Worm (Caenorhabditis elegans) whole organism, L2 larva: ENCODE measurements around the gene srg-4.

ENCODE experiments used
- ZK546.5 ChIP-seq: sonication (generic microtip); optimal IDR thresholded peaks from 2 replicates; lab custom pipeline; 2017; ENCODE audit warnings: missing biosample characterization, missing genetic modification characterization
- ceh-82 ChIP-seq: fragments of 150-350 bp; optimal IDR thresholded peaks from 2 replicates; lab custom pipeline; 2014; ENCODE audit warnings: missing biosample characterization, missing genetic modification characterization
- elt-3 ChIP-seq: sonication (generic microtip); optimal IDR thresholded peaks from 2 replicates; lab custom pipeline; 2017; ENCODE audit warnings: missing biosample characterization, missing genetic modification characterization
- nhr-12 ChIP-seq: fragments of 150-350 bp; optimal IDR thresholded peaks from 2 replicates; lab custom pipeline; 2014; ENCODE audit warnings: missing biosample characterization, missing genetic modification characterization
- nhr-21 ChIP-seq: fragments of 150-350 bp; optimal IDR thresholded peaks from 2 replicates; lab custom pipeline; 2014; ENCODE audit warnings: missing biosample characterization, missing genetic modification characterization
- nhr-23 ChIP-seq: fragments of 150-350 bp; optimal IDR thresholded peaks from 2 replicates; lab custom pipeline; 2014; ENCODE audit warnings: missing biosample characterization, missing genetic modification reagents, missing genetic modification characterization
- nhr-237 ChIP-seq: fragments of 150-350 bp; optimal IDR thresholded peaks from 2 replicates; lab custom pipeline; 2014; ENCODE audit warnings: missing biosample characterization, missing genetic modification characterization
- skn-1 ChIP-seq: sonication (generic microtip); optimal IDR thresholded peaks from 2 replicates; lab custom pipeline; 2017; ENCODE audit warnings: missing biosample characterization, missing genetic modification characterization
- unc-39 ChIP-seq: fragments of 150-350 bp; optimal IDR thresholded peaks from 2 replicates; lab custom pipeline; 2014; ENCODE audit warnings: missing biosample characterization, missing genetic modification characterization
- unc-62 ChIP-seq: fragments of 150-350 bp; optimal IDR thresholded peaks from 2 replicates; lab custom pipeline; 2014; ENCODE audit warnings: missing biosample characterization, missing genetic modification reagents, missing genetic modification characterization
- ztf-11 ChIP-seq: sonication (generic microtip); optimal IDR thresholded peaks from 2 replicates; lab custom pipeline; 2017; ENCODE audit warnings: missing biosample characterization, missing genetic modification characterization

DNA sequence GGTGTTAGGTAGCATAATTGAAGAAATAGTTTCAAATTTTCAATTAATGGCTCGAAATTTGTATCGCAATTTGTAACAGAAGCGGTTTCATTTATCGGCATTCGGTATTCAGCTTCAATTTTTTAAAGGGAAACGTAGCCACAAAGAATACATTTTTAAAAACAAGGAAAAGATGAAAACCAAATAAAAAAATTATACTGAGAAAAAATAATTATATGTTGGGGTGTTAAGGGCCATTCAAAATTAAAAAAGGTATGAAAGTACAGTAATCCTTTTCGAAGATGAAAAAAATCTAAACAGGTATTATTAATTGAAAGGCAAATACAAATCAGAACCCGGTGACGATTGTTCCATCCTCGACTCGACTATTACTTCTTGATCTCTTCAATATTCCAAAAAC is 3.6 kb downstream of the srg-4 start, which contains the start of gene srg-1:
- TF ChIP-seq unc-39 (tag; lab: Kevin White, UChicago) (no peak), nhr-21 (tag; lab: Kevin White, UChicago) (no peak), ztf-11 (tag; lab: Kevin White, UChicago) (no peak), skn-1 (no peak), unc-62 (GFP tag; lab: Kevin White, UChicago) (no peak), nhr-23 (tag; lab: Kevin White, UChicago) (no peak), nhr-237 (no peak), ZK546.5 (no peak), nhr-12 (tag; lab: Kevin White, UChicago) (no peak), elt-3 (tag; lab: Kevin White, UChicago) (no peak), ceh-82 (tag; lab: Kevin White, UChicago) (no peak)
